Fruit fly (Drosophila melanogaster) S2 (cell line): ENCODE measurements around the gene CG34269.

Source experiments
- CG8478 ChIP-seq: fragments of >200 bp; optimal IDR thresholded peaks from 2 replicates; lab custom pipeline; 2018
- CTCF ChIP-seq, 2 experiments: fragments of >200 bp; optimal IDR thresholded peaks; 2 replicates each; lab custom pipeline; 2018

dm6 chr3L:539383-540088, 11.4 kb downstream of the CG34269 start:
- TF ChIP-seq CTCF (optimal IDR thresholded peaks at IDR 0.05; lab: Kevin White, UChicago) (no peak), CG8478 (lab: Kevin White, UChicago) (no peak)
